Fruit fly (Drosophila melanogaster) whole organism, embryonic: ENCODE data around the gene CG11674.
A peak's percentile ranks its signal among the peaks of the same experiment; 100 is the strongest.

Experiments used
- Ada2b ChIP-seq: fragments of 200-800 bp; sonication (Bioruptor generic); IDR thresholded peaks from 2 replicates; pipeline ENCODE4 v1.3.6; 2022; ENCODE audit warnings: missing biosample characterization, missing genetic modification characterization
- CG10267 ChIP-seq: fragments of 200-800 bp; sonication (Bioruptor generic); optimal IDR thresholded peaks from 2 replicates; lab custom pipeline; 2018; ENCODE audit warnings: missing biosample characterization, mild to moderate bottlenecking, missing genetic modification characterization, moderate library complexity
- CG12155 ChIP-seq: fragments of 200-800 bp; sonication (Bioruptor generic); optimal IDR thresholded peaks from 3 replicates; lab custom pipeline; 2016; ENCODE audit warnings: missing biosample characterization, missing genetic modification characterization
- CG12659 ChIP-seq: fragments of 200-800 bp; sonication (Bioruptor generic); optimal IDR thresholded peaks from 3 replicates; lab custom pipeline; 2017; ENCODE audit warnings: mild to moderate bottlenecking, missing biosample characterization, missing genetic modification reagents, missing genetic modification characterization
- CG13894 ChIP-seq: fragments of 200-800 bp; sonication (Bioruptor generic); optimal IDR thresholded peaks from 3 replicates; lab custom pipeline; 2018; ENCODE audit warnings: missing biosample characterization, mild to moderate bottlenecking, missing genetic modification characterization, moderate library complexity
- CG14860 ChIP-seq: fragments of 200-800 bp; sonication (Bioruptor generic); IDR thresholded peaks from 3 replicates; pipeline ENCODE4 v1.3.6; 2022; ENCODE audit warnings: missing biosample characterization, missing genetic modification characterization; ENCODE audit not compliant: partially characterized antibody
- CG17186 ChIP-seq: fragments of 200-800 bp; sonication (Bioruptor generic); optimal IDR thresholded peaks from 3 replicates; lab custom pipeline; 2017; ENCODE audit warnings: missing biosample characterization, missing genetic modification reagents, missing genetic modification characterization
- CG18476 ChIP-seq: fragments of 200-800 bp; sonication (Bioruptor generic); optimal IDR thresholded peaks from 2 replicates; lab custom pipeline; 2016; ENCODE audit warnings: missing biosample characterization, mild to moderate bottlenecking, missing genetic modification characterization
- CG2116 ChIP-seq: fragments of 200-800 bp; sonication (Bioruptor generic); optimal IDR thresholded peaks from 3 replicates; lab custom pipeline; 2018; ENCODE audit warnings: missing biosample characterization, mild to moderate bottlenecking, missing genetic modification characterization
- CG30020 ChIP-seq: fragments of 200-800 bp; optimal IDR thresholded peaks from 2 replicates; lab custom pipeline; 2019; ENCODE audit warnings: missing biosample characterization, mild to moderate bottlenecking, missing genetic modification characterization, moderate library complexity
- CG3838 ChIP-seq: fragments of 200-800 bp; sonication (Bioruptor generic); optimal IDR thresholded peaks from 3 replicates; lab custom pipeline; 2016; ENCODE audit warnings: missing biosample characterization, missing genetic modification characterization
- CG4282 ChIP-seq: fragments of 200-800 bp; sonication (Bioruptor generic); optimal IDR thresholded peaks from 2 replicates; lab custom pipeline; 2016; ENCODE audit warnings: missing biosample characterization, missing genetic modification characterization
- CG4328 ChIP-seq: fragments of 200-800 bp; sonication (Bioruptor generic); optimal IDR thresholded peaks from 3 replicates; lab custom pipeline; 2017; ENCODE audit warnings: missing biosample characterization, missing genetic modification reagents, missing genetic modification characterization
- CG4617 ChIP-seq: fragments of 200-800 bp; sonication (Bioruptor generic); optimal IDR thresholded peaks from 3 replicates; lab custom pipeline; 2016; ENCODE audit warnings: missing biosample characterization, missing genetic modification characterization, borderline replicate concordance
- CG4820 ChIP-seq: fragments of 200-800 bp; sonication (Bioruptor generic); optimal IDR thresholded peaks from 3 replicates; lab custom pipeline; 2016; ENCODE audit warnings: missing biosample characterization, missing genetic modification characterization
- CG7786 ChIP-seq: fragments of 200-800 bp; sonication (Bioruptor generic); optimal IDR thresholded peaks from 2 replicates; lab custom pipeline; 2016; ENCODE audit warnings: missing biosample characterization, missing genetic modification characterization
- CG8290 ChIP-seq, 3 experiments: fragments of 200-800 bp; sonication (Bioruptor generic); optimal IDR thresholded peaks; 2 replicates each; lab custom pipeline; 2016 to 2019; ENCODE audit warnings: missing biosample characterization in 3 of 3, missing genetic modification characterization in 3 of 3, mild to moderate bottlenecking in 2 of 3, moderate library complexity in 1 of 3
- D19B ChIP-seq: fragments of 200-800 bp; sonication (Bioruptor generic); optimal IDR thresholded peaks from 2 replicates; lab custom pipeline; 2017; ENCODE audit warnings: missing biosample characterization, mild to moderate bottlenecking, missing genetic modification characterization
- Deaf1 ChIP-seq: fragments of 200-800 bp; optimal IDR thresholded peaks from 3 replicates; lab custom pipeline; 2019; ENCODE audit warnings: missing biosample characterization, mild to moderate bottlenecking, missing genetic modification characterization, moderate library complexity
- Dref ChIP-seq: fragments of 200-800 bp; sonication (Bioruptor generic); IDR thresholded peaks from 2 replicates; pipeline ENCODE4 v1.3.6; 2022; ENCODE audit warnings: missing biosample characterization, missing genetic modification characterization
- E2f1 ChIP-seq: fragments of 200-800 bp; sonication (Bioruptor generic); IDR thresholded peaks from 2 replicates; pipeline ENCODE4 v1.3.6; 2022; ENCODE audit warnings: missing biosample characterization, missing genetic modification characterization
- HmgZ ChIP-seq: fragments of 200-800 bp; sonication (Bioruptor generic); optimal IDR thresholded peaks from 2 replicates; lab custom pipeline; 2018; ENCODE audit warnings: missing biosample characterization, mild to moderate bottlenecking, missing genetic modification characterization
- Hmr ChIP-seq: fragments of 200-800 bp; sonication (Bioruptor generic); optimal IDR thresholded peaks from 3 replicates; lab custom pipeline; 2017; ENCODE audit warnings: mild to moderate bottlenecking, missing biosample characterization, missing genetic modification reagents, missing genetic modification characterization
- MTF-1 ChIP-seq: fragments of 200-800 bp; sonication (Bioruptor generic); optimal IDR thresholded peaks from 2 replicates; lab custom pipeline; 2018; ENCODE audit warnings: missing biosample characterization, mild to moderate bottlenecking, missing genetic modification characterization, borderline replicate concordance
- Nf-YC ChIP-seq: fragments of 200-800 bp; optimal IDR thresholded peaks from 3 replicates; lab custom pipeline; 2019; ENCODE audit warnings: missing biosample characterization, mild to moderate bottlenecking, missing genetic modification characterization, moderate library complexity
- Six4 ChIP-seq: fragments of 200-800 bp; sonication (Bioruptor generic); optimal IDR thresholded peaks from 2 replicates; lab custom pipeline; 2016; ENCODE audit warnings: missing biosample characterization, missing genetic modification characterization
- Sox100B ChIP-seq: fragments of 200-800 bp; sonication (Bioruptor generic); optimal IDR thresholded peaks from 3 replicates; lab custom pipeline; 2018; ENCODE audit warnings: missing biosample characterization, mild to moderate bottlenecking, missing genetic modification characterization
- Stat92E ChIP-seq, 3 experiments: fragments of >200 bp in 2 of 3; fragments of 200-800 bp in 1 of 3; sonication (Bioruptor generic) in 1 of 3; optimal IDR thresholded peaks; 2 replicates each; lab custom pipeline; 2017 to 2019; ENCODE audit warnings: missing biosample characterization in 3 of 3, missing genetic modification characterization in 3 of 3, mild to moderate bottlenecking in 1 of 3, moderate library complexity in 1 of 3
- Vsx1 ChIP-seq: fragments of 200-800 bp; sonication (Bioruptor generic); optimal IDR thresholded peaks from 2 replicates; lab custom pipeline; 2017; ENCODE audit warnings: missing biosample characterization, mild to moderate bottlenecking, missing genetic modification characterization, missing genetic modification reagents
- aop ChIP-seq: fragments of 200-800 bp; sonication (Bioruptor generic); IDR thresholded peaks from 2 replicates; pipeline ENCODE4 v1.3.6; 2022; ENCODE audit warnings: missing biosample characterization, missing genetic modification characterization
- bbx ChIP-seq: fragments of 200-800 bp; sonication (Bioruptor generic); IDR thresholded peaks from 2 replicates; pipeline ENCODE4 v1.3.6; 2022; ENCODE audit warnings: missing biosample characterization, missing genetic modification characterization; ENCODE audit not compliant: partially characterized antibody
- crp ChIP-seq, 2 experiments: fragments of 200-800 bp; sonication (Bioruptor generic); optimal IDR thresholded peaks; 2 replicates in 1 of 2; 3 replicates in 1 of 2; lab custom pipeline; 2017; ENCODE audit warnings: missing biosample characterization in 2 of 2, missing genetic modification characterization in 2 of 2, mild to moderate bottlenecking in 1 of 2, moderate library complexity in 1 of 2
- gcm2 ChIP-seq: fragments of 200-800 bp; sonication (Bioruptor generic); optimal IDR thresholded peaks from 2 replicates; lab custom pipeline; 2016; ENCODE audit warnings: missing biosample characterization, missing genetic modification characterization
- hbn ChIP-seq: fragments of 200-800 bp; sonication (Bioruptor generic); IDR thresholded peaks from 2 replicates; pipeline ENCODE4 v1.3.6; 2022; ENCODE audit warnings: missing biosample characterization, missing genetic modification characterization; ENCODE audit not compliant: partially characterized antibody
- jumu ChIP-seq: fragments of 200-800 bp; sonication (Bioruptor generic); optimal IDR thresholded peaks from 3 replicates; lab custom pipeline; 2016; ENCODE audit warnings: missing biosample characterization, missing genetic modification characterization
- nerfin-1 ChIP-seq: fragments of 200-800 bp; sonication (Bioruptor generic); optimal IDR thresholded peaks from 3 replicates; lab custom pipeline; 2019; ENCODE audit warnings: missing biosample characterization, mild to moderate bottlenecking, missing genetic modification characterization, moderate library complexity
- pzg ChIP-seq: fragments of 200-800 bp; sonication (Bioruptor generic); optimal IDR thresholded peaks from 3 replicates; lab custom pipeline; 2018; ENCODE audit warnings: missing biosample characterization, mild to moderate bottlenecking, missing genetic modification characterization, moderate library complexity
- sens ChIP-seq: fragments of 200-800 bp; sonication (Bioruptor generic); peaks from one replicate; lab custom pipeline; 2016; ENCODE audit warnings: missing biosample characterization, missing genetic modification characterization
- sna ChIP-seq: fragments of 200-800 bp; sonication (Bioruptor generic); IDR thresholded peaks from 2 replicates; pipeline ENCODE4 v1.3.6; 2022; ENCODE audit warnings: missing biosample characterization, missing genetic modification characterization; ENCODE audit not compliant: partially characterized antibody
- ssp ChIP-seq: fragments of 200-800 bp; sonication (Bioruptor generic); IDR thresholded peaks from 2 replicates; pipeline ENCODE4 v1.3.6; 2022; ENCODE audit warnings: missing biosample characterization, missing genetic modification characterization
- stwl ChIP-seq: fragments of 200-800 bp; sonication (Bioruptor generic); optimal IDR thresholded peaks from 3 replicates; lab custom pipeline; 2018; ENCODE audit warnings: missing biosample characterization, mild to moderate bottlenecking, missing genetic modification characterization, moderate library complexity
- tx ChIP-seq: fragments of 200-800 bp; sonication (Bioruptor generic); optimal IDR thresholded peaks from 2 replicates; lab custom pipeline; 2016; ENCODE audit warnings: missing biosample characterization, missing genetic modification characterization

Gene CG11674

dm6 chrX:14266075-14266474, 40.4 kb upstream of the CG11674 start, which contains the start of the genes CG13404 and na (continued):
- 0 out of 2 replicates have a peak, but pooled peaks have one; percentile 6 for TF ChIP-seq Dref
- peak; percentile 23 for TF ChIP-seq pzg
- no peak for TF ChIP-seq E2f1 (GFP tag; lab: Robert Waterston, UW)
- TF ChIP-seq Vsx1 (GFP tag; lab: Kevin White, UChicago): no peak
- TF ChIP-seq, all 482 proteins: peak for 9

- no peak for TF ChIP-seq hbn (GFP tag; lab: Robert Waterston, UW)
- peak; percentile 97 for TF ChIP-seq stwl (tag; lab: Kevin White, UChicago)
- TF ChIP-seq sens (GFP tag; lab: Kevin White, UChicago): peak; percentile 30
- TF ChIP-seq CG10267 (tag; lab: Kevin White, UChicago): peak; percentile 61
Observed at dm6 chrX:14265149-14265548, 39.5 kb upstream of the CG11674 start.

dm6 chrX:14260863-14261262, 35.2 kb upstream of the CG11674 start, which contains the start of the genes CG46317 and Tat:
Gene CG46317, plus strand, starts transcription at chrX:14261223.
Gene Tat, plus strand, starts transcription at chrX:14261223.
- TF ChIP-seq gcm2 (GFP tag; lab: Kevin White, UChicago): no peak
- TF ChIP-seq Deaf1 (tag; lab: Kevin White, UChicago): peak; percentile 52
- peak; percentile 95 for TF ChIP-seq CG13894 (tag; lab: Kevin White, UChicago)

dm6 chrX:14247035-14247786, 21.5 kb upstream of the CG11674 start, which contains the start of gene mud:
Gene mud, plus strand, starts transcription at chrX:14247732.
- TF ChIP-seq CG7786 (GFP tag; lab: Kevin White, UChicago) (no peak), Stat92E (GFP tag; optimal IDR thresholded peaks at IDR 0.05; lab: Kevin White, UChicago) (no peak), ssp (GFP tag; lab: Robert Waterston, UW) (peak; percentile 95), MTF-1 (GFP tag; lab: Kevin White, UChicago) (no peak), CG12155 (no peak), CG4282 (GFP tag; lab: Kevin White, UChicago) (no peak), Sox100B (GFP tag; lab: Kevin White, UChicago) (no peak), CG12659 (GFP tag; lab: Kevin White, UChicago) (peak; percentile 25), crp (GFP tag; optimal IDR thresholded peaks at IDR 0.05; lab: Kevin White, UChicago) (peak in 1 of 2 experiments; percentile 56), tx (GFP tag; lab: Kevin White, UChicago) (no peak), CG8290 (GFP tag; optimal IDR thresholded peaks at IDR 0.05; lab: Kevin White, UChicago) (no peak), CG8290 (tag; optimal IDR thresholded peaks at IDR 0.05; lab: Kevin White, UChicago) (no peak), CG14860 (GFP tag; lab: Robert Waterston, UW) (peak; percentile 72; the same call in 2 of the 3 replicates), jumu (no peak), D19B (no peak), CG18476 (GFP tag; lab: Kevin White, UChicago) (no peak), CG2116 (GFP tag; lab: Kevin White, UChicago) (peak; percentile 65), Six4 (no peak), Hmr (no peak), bbx (GFP tag; lab: Robert Waterston, UW) (peak; percentile 77), CG4328 (GFP tag; lab: Kevin White, UChicago) (no peak), CG3838 (GFP tag; lab: Kevin White, UChicago) (no peak), CG4617 (no peak), CG17186 (peak; percentile 43), nerfin-1 (tag; lab: Kevin White, UChicago) (no peak), HmgZ (tag; lab: Kevin White, UChicago) (peak; percentile 10), aop (GFP tag; lab: Robert Waterston, UW) (no peak), pzg (peak; percentile 61), Ada2b (no peak), CG4820 (GFP tag; lab: Kevin White, UChicago) (no peak), sna (GFP tag; lab: Robert Waterston, UW) (peak; percentile 52; the same call in 1 of the 2 replicates), Nf-YC (tag; lab: Kevin White, UChicago) (no peak), CG30020 (tag; lab: Kevin White, UChicago) (peak; percentile 90)
